Worm (Caenorhabditis elegans) whole organism, L2 larva: ENCODE measurements around the gene col-184.

Source experiments
- C34F6.9 ChIP-seq: fragments of 150-350 bp; optimal IDR thresholded peaks from 2 replicates; lab custom pipeline; 2014; ENCODE audit warnings: missing biosample characterization, missing genetic modification characterization
- F13H6.1 ChIP-seq: sonication (generic microtip); optimal IDR thresholded peaks from 2 replicates; lab custom pipeline; 2016; ENCODE audit warnings: missing genetic modification characterization, missing compliant biosample characterization
- Y55F3AM.14 ChIP-seq: fragments of 200-800 bp; sonication (Bioruptor generic); optimal IDR thresholded peaks from 2 replicates; lab custom pipeline; 2018; ENCODE audit warnings: mild to moderate bottlenecking, missing genetic modification characterization, missing compliant biosample characterization
- alr-1 ChIP-seq: fragments of 150-350 bp; optimal IDR thresholded peaks from 2 replicates; lab custom pipeline; 2014; ENCODE audit warnings: missing biosample characterization, missing genetic modification characterization
- aly-2 ChIP-seq: fragments of 150-350 bp; optimal IDR thresholded peaks from 2 replicates; lab custom pipeline; 2014; ENCODE audit warnings: missing biosample characterization, missing genetic modification characterization
- blmp-1 ChIP-seq: sonication (generic microtip); optimal IDR thresholded peaks from 2 replicates; lab custom pipeline; 2017; ENCODE audit warnings: missing genetic modification characterization, mild to moderate bottlenecking, missing compliant biosample characterization, antibody characterized with exemption, moderate library complexity; ENCODE audit not compliant: insufficient read depth
- ceh-16 ChIP-seq: fragments of 150-350 bp; optimal IDR thresholded peaks from 2 replicates; lab custom pipeline; 2014; ENCODE audit warnings: missing biosample characterization, missing genetic modification characterization
- ceh-82 ChIP-seq: fragments of 150-350 bp; optimal IDR thresholded peaks from 2 replicates; lab custom pipeline; 2014; ENCODE audit warnings: missing biosample characterization, missing genetic modification characterization
- crh-2 ChIP-seq: sonication (generic microtip); optimal IDR thresholded peaks from 2 replicates; lab custom pipeline; 2017; ENCODE audit warnings: missing biosample characterization, missing genetic modification characterization
- dmd-4 ChIP-seq: sonication (generic microtip); optimal IDR thresholded peaks from 2 replicates; lab custom pipeline; 2017; ENCODE audit warnings: missing biosample characterization, missing genetic modification characterization
- egl-27 ChIP-seq: sonication (generic microtip); optimal IDR thresholded peaks from 3 replicates; lab custom pipeline; 2017; ENCODE audit warnings: missing biosample characterization, missing genetic modification reagents, missing genetic modification characterization
- elt-1 ChIP-seq: fragments of 150-350 bp; optimal IDR thresholded peaks from 2 replicates; lab custom pipeline; 2014; ENCODE audit warnings: missing biosample characterization, missing genetic modification characterization
- elt-3 ChIP-seq: sonication (generic microtip); optimal IDR thresholded peaks from 2 replicates; lab custom pipeline; 2017; ENCODE audit warnings: missing biosample characterization, missing genetic modification characterization
- fos-1 ChIP-seq: fragments of 150-350 bp; optimal IDR thresholded peaks from 2 replicates; lab custom pipeline; 2014; ENCODE audit warnings: missing biosample characterization, missing genetic modification characterization
- gmeb-1 ChIP-seq: fragments of 150-350 bp; optimal IDR thresholded peaks from 2 replicates; lab custom pipeline; 2014; ENCODE audit warnings: missing biosample characterization, missing genetic modification characterization
- lin-11 ChIP-seq: fragments of 150-350 bp; sonication (generic microtip); optimal IDR thresholded peaks from 2 replicates; lab custom pipeline; 2014; ENCODE audit warnings: missing biosample characterization, missing genetic modification characterization, inconsistent platforms, mixed read lengths
- lin-13 ChIP-seq: fragments of 150-350 bp; optimal IDR thresholded peaks from 2 replicates; lab custom pipeline; 2014; ENCODE audit warnings: missing biosample characterization, missing genetic modification reagents, missing genetic modification characterization
- lin-39 ChIP-seq: fragments of 150-350 bp; optimal IDR thresholded peaks from 2 replicates; lab custom pipeline; 2014; ENCODE audit warnings: missing biosample characterization, missing genetic modification reagents, missing genetic modification characterization
- lsy-2 ChIP-seq, 2 experiments: fragments of 150-350 bp in 1 of 2; sonication (generic microtip) in 1 of 2; optimal IDR thresholded peaks; 2 replicates each; lab custom pipeline; 2014 to 2017; ENCODE audit warnings: missing biosample characterization in 2 of 2, missing genetic modification characterization in 2 of 2
- mab-5 ChIP-seq: fragments of 150-350 bp; optimal IDR thresholded peaks from 2 replicates; lab custom pipeline; 2014; ENCODE audit warnings: missing biosample characterization, missing genetic modification characterization
- mbf-1 ChIP-seq: sonication (generic microtip); optimal IDR thresholded peaks from 2 replicates; lab custom pipeline; 2017; ENCODE audit warnings: missing biosample characterization, missing genetic modification characterization
- mdl-1 ChIP-seq, 2 experiments: fragments of 150-350 bp in 1 of 2; sonication (generic microtip) in 1 of 2; optimal IDR thresholded peaks; 2 replicates each; lab custom pipeline; 2017; ENCODE audit warnings: missing biosample characterization in 2 of 2, missing genetic modification characterization in 2 of 2
- nhr-10 ChIP-seq: sonication (generic microtip); optimal IDR thresholded peaks from 2 replicates; lab custom pipeline; 2017; ENCODE audit warnings: missing biosample characterization, missing genetic modification characterization
- nhr-12 ChIP-seq: fragments of 150-350 bp; optimal IDR thresholded peaks from 2 replicates; lab custom pipeline; 2014; ENCODE audit warnings: missing biosample characterization, missing genetic modification characterization
- nhr-129 ChIP-seq: fragments of 150-350 bp; optimal IDR thresholded peaks from 2 replicates; lab custom pipeline; 2014; ENCODE audit warnings: missing biosample characterization, missing genetic modification characterization
- nhr-21 ChIP-seq: fragments of 150-350 bp; optimal IDR thresholded peaks from 2 replicates; lab custom pipeline; 2014; ENCODE audit warnings: missing biosample characterization, missing genetic modification characterization
- nhr-23 ChIP-seq: fragments of 150-350 bp; optimal IDR thresholded peaks from 2 replicates; lab custom pipeline; 2014; ENCODE audit warnings: missing biosample characterization, missing genetic modification reagents, missing genetic modification characterization
- nhr-237 ChIP-seq: fragments of 150-350 bp; optimal IDR thresholded peaks from 2 replicates; lab custom pipeline; 2014; ENCODE audit warnings: missing biosample characterization, missing genetic modification characterization
- nhr-25 ChIP-seq: fragments of 150-350 bp; sonication (generic microtip); optimal IDR thresholded peaks from 3 replicates; lab custom pipeline; 2014; ENCODE audit warnings: missing biosample characterization, missing genetic modification characterization
- nhr-6 ChIP-seq: fragments of 150-350 bp; optimal IDR thresholded peaks from 2 replicates; lab custom pipeline; 2014; ENCODE audit warnings: missing biosample characterization, missing genetic modification characterization
- nhr-77 ChIP-seq: fragments of 150-350 bp; optimal IDR thresholded peaks from 2 replicates; lab custom pipeline; 2014; ENCODE audit warnings: missing biosample characterization, missing genetic modification characterization
- peb-1 ChIP-seq: fragments of 150-350 bp; optimal IDR thresholded peaks from 2 replicates; lab custom pipeline; 2014; ENCODE audit warnings: missing biosample characterization, missing genetic modification characterization
- sem-4 ChIP-seq: fragments of 150-350 bp; optimal IDR thresholded peaks from 2 replicates; lab custom pipeline; 2014; ENCODE audit warnings: missing biosample characterization, missing genetic modification reagents, missing genetic modification characterization
- skn-1 ChIP-seq: sonication (generic microtip); optimal IDR thresholded peaks from 2 replicates; lab custom pipeline; 2017; ENCODE audit warnings: missing biosample characterization, missing genetic modification characterization
- sma-3 ChIP-seq: sonication (generic microtip); optimal IDR thresholded peaks from 2 replicates; lab custom pipeline; 2016; ENCODE audit warnings: missing genetic modification reagents, missing genetic modification characterization, missing compliant biosample characterization
- sma-9 ChIP-seq, 2 experiments: fragments of 150-350 bp in 1 of 2; sonication (generic microtip) in 1 of 2; optimal IDR thresholded peaks; 2 replicates each; lab custom pipeline; 2014 to 2016; ENCODE audit warnings: missing genetic modification characterization in 2 of 2, mild to moderate bottlenecking in 1 of 2, missing biosample characterization in 1 of 2, missing compliant biosample characterization in 1 of 2, missing genetic modification reagents in 1 of 2, moderate library complexity in 1 of 2
- unc-55 ChIP-seq: fragments of 150-350 bp; sonication (generic microtip); optimal IDR thresholded peaks from 3 replicates; lab custom pipeline; 2014; ENCODE audit warnings: missing biosample characterization, missing genetic modification reagents, missing genetic modification characterization
- zag-1 ChIP-seq: fragments of 150-350 bp; optimal IDR thresholded peaks from 2 replicates; lab custom pipeline; 2014; ENCODE audit warnings: missing biosample characterization, missing genetic modification characterization
- ztf-11 ChIP-seq: sonication (generic microtip); optimal IDR thresholded peaks from 2 replicates; lab custom pipeline; 2017; ENCODE audit warnings: missing biosample characterization, missing genetic modification characterization
- ztf-4 ChIP-seq: fragments of 150-350 bp; optimal IDR thresholded peaks from 2 replicates; lab custom pipeline; 2014; ENCODE audit warnings: missing biosample characterization, missing genetic modification characterization

The col-184 gene

DNA sequence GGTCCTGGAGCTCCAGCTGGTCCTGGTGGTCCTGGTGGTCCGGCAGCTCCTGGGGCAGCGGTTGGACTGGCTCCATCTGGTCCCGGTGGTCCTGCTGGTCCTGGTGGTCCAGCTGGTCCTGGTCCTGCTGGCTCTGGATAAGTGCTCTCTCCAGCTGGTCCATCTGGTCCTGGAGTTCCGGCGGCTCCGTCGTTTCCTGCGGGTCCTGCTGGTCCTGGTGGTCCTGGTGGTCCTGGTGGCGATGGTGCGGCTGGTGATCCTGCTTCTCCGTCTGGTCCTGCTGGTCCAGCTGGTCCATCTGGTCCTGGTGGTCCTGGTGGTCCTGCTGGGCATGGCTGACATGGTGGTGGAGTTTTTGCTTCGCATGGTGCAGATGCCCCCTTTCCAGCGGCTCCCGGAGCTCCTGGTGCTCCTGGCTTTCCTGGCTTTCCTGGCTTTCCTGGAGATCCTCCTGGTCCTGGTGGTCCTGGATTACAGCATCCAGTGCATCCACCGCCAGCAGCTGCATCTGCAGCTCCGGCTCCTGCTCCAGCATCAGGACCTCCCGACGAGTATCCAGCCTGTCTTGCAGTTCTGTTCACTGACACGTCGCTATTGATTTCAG is 41.1 kb downstream of the col-184 start:
- TF ChIP-seq elt-3, result no peak
- TF ChIP-seq skn-1 (tag; lab: Kevin White, UChicago), result no peak
- no peak for TF ChIP-seq gmeb-1 (tag; lab: Kevin White, UChicago)

ce11 chrX:13510997-13511396 is 41.7 kb downstream of the col-184 start, which contains the start of gene col-185:
Gene col-185 (minus strand): TSS chrX:13511097.
- no peak for TF ChIP-seq peb-1 (tag; lab: Kevin White, UChicago)
- TF ChIP-seq nhr-77, result no peak
- TF ChIP-seq, all 48 proteins: peak for 0

ce11 chrX:13511796-13512195 is 42.5 kb downstream of the col-184 start:
- TF ChIP-seq nhr-23, result no peak
- no peak for TF ChIP-seq ztf-4 (tag; lab: Kevin White, UChicago)
- TF ChIP-seq Y55F3AM.14 (GFP tag; lab: Kevin White, UChicago), result peak; percentile 49
- TF ChIP-seq nhr-25, result no peak
- peak; percentile 24 for TF ChIP-seq sem-4 (tag; lab: Kevin White, UChicago)
- no peak for TF ChIP-seq aly-2 (tag; lab: Kevin White, UChicago)
- no peak for TF ChIP-seq alr-1 (tag; lab: Kevin White, UChicago)
- TF ChIP-seq crh-2 (tag; lab: Kevin White, UChicago), result peak; percentile 9
- TF ChIP-seq nhr-129 (tag; lab: Kevin White, UChicago), result peak; percentile 75
- no peak for TF ChIP-seq lin-11
- TF ChIP-seq elt-1 (tag; lab: Kevin White, UChicago), result no peak
- peak; percentile 36 for TF ChIP-seq gmeb-1 (tag; lab: Kevin White, UChicago)
- TF ChIP-seq ceh-16 (tag; lab: Kevin White, UChicago), result no peak
- peak; percentile 6 for TF ChIP-seq egl-27 (tag; lab: Kevin White, UChicago)
- TF ChIP-seq mab-5 (tag; lab: Kevin White, UChicago), result no peak
- TF ChIP-seq zag-1 (tag; lab: Kevin White, UChicago), result no peak
- peak; percentile 53 for TF ChIP-seq unc-55 (GFP tag; lab: Kevin White, UChicago)
- TF ChIP-seq ceh-82 (tag; lab: Kevin White, UChicago), result no peak
- no peak for TF ChIP-seq nhr-10
- TF ChIP-seq F13H6.1 (tag; lab: Kevin White, UChicago), result peak; percentile 27
- no peak for TF ChIP-seq ztf-11 (tag; lab: Kevin White, UChicago)
- peak; percentile 16 to 58 for TF ChIP-seq lsy-2 (tag; optimal IDR thresholded peaks at IDR 0.05; lab: Kevin White, UChicago)
- TF ChIP-seq mdl-1 (tag; optimal IDR thresholded peaks at IDR 0.05; lab: Kevin White, UChicago), result peak in 1 of 2 experiments; percentile 17
- TF ChIP-seq blmp-1, result no peak
- TF ChIP-seq skn-1 (tag; lab: Kevin White, UChicago), result no peak
- TF ChIP-seq nhr-237 (tag; lab: Kevin White, UChicago), result no peak
- TF ChIP-seq sma-3 (GFP tag; lab: Kevin White, UChicago), result peak; percentile 61
- TF ChIP-seq elt-3, result no peak
- TF ChIP-seq lin-13 (GFP tag; lab: Kevin White, UChicago), result peak; percentile 42
- peak; percentile 57 for TF ChIP-seq fos-1 (tag; lab: Kevin White, UChicago)
- TF ChIP-seq lin-39, result no peak
- TF ChIP-seq nhr-6, result no peak
- TF ChIP-seq nhr-12 (tag; lab: Kevin White, UChicago), result no peak
- TF ChIP-seq nhr-21 (tag; lab: Kevin White, UChicago), result peak; percentile 35
- no peak for TF ChIP-seq dmd-4 (tag; lab: Kevin White, UChicago)
- peak; percentile 31 for TF ChIP-seq C34F6.9 (tag; lab: Kevin White, UChicago)
- TF ChIP-seq mbf-1 (tag; lab: Kevin White, UChicago), result no peak
- TF ChIP-seq nhr-77, result no peak
- TF ChIP-seq sma-9 (GFP tag; optimal IDR thresholded peaks at IDR 0.05; lab: Kevin White, UChicago), result peak; percentile 45
- no peak for TF ChIP-seq sma-9 (tag; optimal IDR thresholded peaks at IDR 0.05; lab: Kevin White, UChicago)
